Fruit fly (Drosophila melanogaster): ENCODE data around the gene Bap60.
"Not testable (repeated sequence)": the region's sequence is repeated elsewhere in the genome, so short reads cannot be mapped to it uniquely, and the experiment has no call there.

The Bap60 gene

dm6 chrX:13159481-13159880, at the start of gene Bap60, which contains the start of gene CG12096:
TSS of gene Bap60 (minus strand) at chrX:13159508.
TSS of gene CG12096 (plus strand) at chrX:13159604.
- TF ChIP-seq Myc (optimal IDR thresholded peaks at IDR 0.05) (no peak), Sin3A (optimal IDR thresholded peaks at IDR 0.05) (no peak), psq (optimal IDR thresholded peaks at IDR 0.05) (no peak)

dm6 chrX:13208554-13208953, 49.2 kb upstream of the Bap60 start:
- TF ChIP-seq h (optimal IDR thresholded peaks at IDR 0.05) (no peak), Myc (optimal IDR thresholded peaks at IDR 0.05) (no peak), Sin3A (optimal IDR thresholded peaks at IDR 0.05) (no peak), insv (optimal IDR thresholded peaks at IDR 0.05) (no peak), psq (optimal IDR thresholded peaks at IDR 0.05) (no peak), ttk (optimal IDR thresholded peaks at IDR 0.05) (no peak)

- TF ChIP-seq Myc (optimal IDR thresholded peaks at IDR 0.05) (no peak), psq (optimal IDR thresholded peaks at IDR 0.05) (no peak), Sin3A (optimal IDR thresholded peaks at IDR 0.05) (no peak), h (optimal IDR thresholded peaks at IDR 0.05) (no peak), ttk (optimal IDR thresholded peaks at IDR 0.05) (no peak), insv (optimal IDR thresholded peaks at IDR 0.05) (no peak)
Observed at dm6 chrX:13208075-13208474, 48.8 kb upstream of the Bap60 start.

dm6 chrX:13204718-13205117, 45.4 kb upstream of the Bap60 start:
- TF ChIP-seq h (optimal IDR thresholded peaks at IDR 0.05) (no peak), psq (optimal IDR thresholded peaks at IDR 0.05) (no peak), insv (optimal IDR thresholded peaks at IDR 0.05) (no peak), Myc (optimal IDR thresholded peaks at IDR 0.05) (no peak), ttk (optimal IDR thresholded peaks at IDR 0.05) (no peak), Sin3A (optimal IDR thresholded peaks at IDR 0.05) (no peak)

dm6 chrX:13202162-13202561, 42.9 kb upstream of the Bap60 start, which contains the start of gene CG44437:
TSS of gene CG44437 (minus strand) at chrX:13202262.
- TF ChIP-seq Myc (optimal IDR thresholded peaks at IDR 0.05) = no peak
- TF ChIP-seq Sin3A (optimal IDR thresholded peaks at IDR 0.05) = no peak
- no peak for TF ChIP-seq h (optimal IDR thresholded peaks at IDR 0.05)
- TF ChIP-seq psq (optimal IDR thresholded peaks at IDR 0.05) = no peak
- TF ChIP-seq insv (optimal IDR thresholded peaks at IDR 0.05) = no peak
- no peak for TF ChIP-seq ttk (optimal IDR thresholded peaks at IDR 0.05)

- TF ChIP-seq h (optimal IDR thresholded peaks at IDR 0.05) = no peak
- no peak for TF ChIP-seq insv (optimal IDR thresholded peaks at IDR 0.05)
- no peak for TF ChIP-seq Myc (optimal IDR thresholded peaks at IDR 0.05)
- no peak for TF ChIP-seq ttk (optimal IDR thresholded peaks at IDR 0.05)
- no peak for TF ChIP-seq psq (optimal IDR thresholded peaks at IDR 0.05)
- TF ChIP-seq Sin3A (optimal IDR thresholded peaks at IDR 0.05) = no peak
Observed at dm6 chrX:13194249-13194648, 34.9 kb upstream of the Bap60 start, which contains the start of gene Coq5. TSS of gene Coq5 (minus strand) at chrX:13194551.

- TF ChIP-seq ttk (optimal IDR thresholded peaks at IDR 0.05) (no peak), Sin3A (optimal IDR thresholded peaks at IDR 0.05) (no peak), psq (optimal IDR thresholded peaks at IDR 0.05) (no peak), h (optimal IDR thresholded peaks at IDR 0.05) (no peak), Myc (optimal IDR thresholded peaks at IDR 0.05) (no peak), insv (optimal IDR thresholded peaks at IDR 0.05) (no peak)
Observed at dm6 chrX:13192239-13192638, 32.9 kb upstream of the Bap60 start.

- TF ChIP-seq ttk (optimal IDR thresholded peaks at IDR 0.05) (no peak), insv (optimal IDR thresholded peaks at IDR 0.05) (no peak), Myc (optimal IDR thresholded peaks at IDR 0.05) (no peak), h (optimal IDR thresholded peaks at IDR 0.05) (no peak), psq (optimal IDR thresholded peaks at IDR 0.05) (no peak), Sin3A (optimal IDR thresholded peaks at IDR 0.05) (no peak)
Observed at dm6 chrX:13191783-13192182, 32.5 kb upstream of the Bap60 start, which contains the start of gene CG12723. TSS of gene CG12723 (minus strand) at chrX:13191883.

- no peak for TF ChIP-seq Sin3A (optimal IDR thresholded peaks at IDR 0.05)
- no peak for TF ChIP-seq Myc (optimal IDR thresholded peaks at IDR 0.05)
- TF ChIP-seq psq (optimal IDR thresholded peaks at IDR 0.05) = no peak
- TF ChIP-seq ttk (optimal IDR thresholded peaks at IDR 0.05) = no peak
- no peak for TF ChIP-seq h (optimal IDR thresholded peaks at IDR 0.05)
- TF ChIP-seq insv (optimal IDR thresholded peaks at IDR 0.05) = no peak
Observed at dm6 chrX:13189032-13189431, 29.7 kb upstream of the Bap60 start, which contains the start of gene Lgr4. TSS of gene Lgr4 (minus strand) at chrX:13189164.

dm6 chrX:13184178-13184577, 24.9 kb upstream of the Bap60 start, which contains the start of gene CG32641:
TSS of gene CG32641 (plus strand) at chrX:13184478.
- TF ChIP-seq psq, insv, ttk (optimal IDR thresholded peaks at IDR 0.05): not testable (repeated sequence)

- not testable (repeated sequence) for TF ChIP-seq Myc, psq, insv (optimal IDR thresholded peaks at IDR 0.05)
Observed at dm6 chrX:13177720-13178119, 18.4 kb upstream of the Bap60 start, which contains the start of gene CG32640. TSS of gene CG32640 (plus strand) at chrX:13178005.

- TF ChIP-seq Sin3A (optimal IDR thresholded peaks at IDR 0.05) (no peak), insv (optimal IDR thresholded peaks at IDR 0.05) (no peak), ttk (optimal IDR thresholded peaks at IDR 0.05) (no peak), Myc (optimal IDR thresholded peaks at IDR 0.05) (no peak), h (optimal IDR thresholded peaks at IDR 0.05) (no peak), psq (optimal IDR thresholded peaks at IDR 0.05) (no peak)
Observed at dm6 chrX:13172865-13173264, 13.6 kb upstream of the Bap60 start.

dm6 chrX:13154783-13155182, 4.5 kb downstream of the Bap60 start, which contains the start of the genes CG4318 and CG4332:
TSS of gene CG4318 (minus strand) at chrX:13154924.
TSS of gene CG4332 (plus strand) at chrX:13155038.
- TF ChIP-seq Myc (optimal IDR thresholded peaks at IDR 0.05) = no peak
- no peak for TF ChIP-seq psq (optimal IDR thresholded peaks at IDR 0.05)
- no peak for TF ChIP-seq insv (optimal IDR thresholded peaks at IDR 0.05)
- TF ChIP-seq h (optimal IDR thresholded peaks at IDR 0.05) = no peak
- no peak for TF ChIP-seq Sin3A (optimal IDR thresholded peaks at IDR 0.05)
- TF ChIP-seq ttk (optimal IDR thresholded peaks at IDR 0.05) = no peak

Data from Kc167 (cell line).